Worm (Caenorhabditis elegans) whole organism, L4 larva: Measurements from ENCODE around the gene efl-3.

ENCODE experiments used
- F44E2.7 ChIP-seq: fragments of 200-800 bp; sonication (Bioruptor generic); IDR thresholded peaks from 2 replicates; pipeline ENCODE4 v2.1.2; 2022; ENCODE audit warnings: missing genetic modification characterization, missing compliant biosample characterization
- F49E8.2 ChIP-seq: sonication (generic microtip); optimal IDR thresholded peaks from 2 replicates; lab custom pipeline; 2016; ENCODE audit warnings: missing compliant biosample characterization, mild to moderate bottlenecking, missing genetic modification characterization, borderline replicate concordance
- R02D3.7 ChIP-seq: fragments of 150-350 bp; sonication (generic microtip); optimal IDR thresholded peaks from 3 replicates; lab custom pipeline; 2014; ENCODE audit warnings: missing biosample characterization, missing genetic modification characterization
- T20F7.1 ChIP-seq: fragments of 200-800 bp; sonication (Bioruptor generic); optimal IDR thresholded peaks from 2 replicates; lab custom pipeline; 2018; ENCODE audit warnings: mild to moderate bottlenecking, missing genetic modification characterization, missing compliant biosample characterization
- Y48G9A.11 ChIP-seq: fragments of 200-800 bp; sonication (Bioruptor generic); IDR thresholded peaks from 2 replicates; pipeline ENCODE4 v1.3.6; 2022; ENCODE audit warnings: missing genetic modification reagents, missing genetic modification characterization, missing compliant biosample characterization
- Y75B8A.6 ChIP-seq: fragments of 200-800 bp; sonication (Bioruptor generic); IDR thresholded peaks from 2 replicates; pipeline ENCODE4 v1.3.6; 2022; ENCODE audit warnings: missing genetic modification reagents, missing genetic modification characterization, missing compliant biosample characterization
- aha-1 ChIP-seq: fragments of 150-350 bp; peaks from one replicate; lab custom pipeline; 2014; ENCODE audit warnings: missing biosample characterization, missing genetic modification characterization
- aly-2 ChIP-seq: sonication (generic microtip); optimal IDR thresholded peaks from 2 replicates; lab custom pipeline; 2018; ENCODE audit warnings: missing biosample characterization, missing genetic modification characterization
- ama-1 ChIP-seq: fragments of 150-350 bp; optimal IDR thresholded peaks from 2 replicates; lab custom pipeline; 2014; ENCODE audit warnings: inconsistent platforms, mixed read lengths
- ceh-28 ChIP-seq: fragments of 150-350 bp; optimal IDR thresholded peaks from 2 replicates; lab custom pipeline; 2014; ENCODE audit warnings: missing biosample characterization, missing genetic modification reagents, missing genetic modification characterization
- ceh-32 ChIP-seq: sonication (generic microtip); optimal IDR thresholded peaks from 2 replicates; lab custom pipeline; 2016; ENCODE audit warnings: mild to moderate bottlenecking, missing genetic modification characterization, missing compliant biosample characterization; ENCODE audit not compliant: poor library complexity
- ces-1 ChIP-seq: fragments of 150-350 bp; sonication (generic microtip); optimal IDR thresholded peaks from 4 replicates; lab custom pipeline; 2014; ENCODE audit warnings: missing biosample characterization, missing genetic modification reagents, missing genetic modification characterization
- daf-16 ChIP-seq, 3 experiments: sonication (generic microtip); optimal IDR thresholded peaks; 2 replicates each; lab custom pipeline; 2016 to 2017; ENCODE audit warnings: missing genetic modification characterization in 3 of 3, missing genetic modification reagents in 3 of 3, mild to moderate bottlenecking in 2 of 3, missing compliant biosample characterization in 2 of 3, missing biosample characterization in 1 of 3, moderate library complexity in 1 of 3
- dmd-8 ChIP-seq: fragments of 200-800 bp; sonication (Bioruptor generic); IDR thresholded peaks from 2 replicates; pipeline ENCODE4 v1.3.6; 2022; ENCODE audit warnings: missing genetic modification characterization, missing compliant biosample characterization
- dmd-9 ChIP-seq: fragments of 200-800 bp; sonication (Bioruptor generic); IDR thresholded peaks from 2 replicates; pipeline ENCODE4 v1.3.6; 2022; ENCODE audit warnings: missing genetic modification reagents, missing genetic modification characterization, missing compliant biosample characterization
- dpl-1 ChIP-seq: fragments of 150-350 bp; optimal IDR thresholded peaks from 2 replicates; lab custom pipeline; 2014; ENCODE audit warnings: missing biosample characterization, missing genetic modification reagents, missing genetic modification characterization
- egl-27 ChIP-seq: sonication (generic microtip); optimal IDR thresholded peaks from 3 replicates; lab custom pipeline; 2017; ENCODE audit warnings: missing biosample characterization, missing genetic modification reagents, missing genetic modification characterization
- egl-43 ChIP-seq: fragments of 200-800 bp; sonication (Bioruptor generic); IDR thresholded peaks from 2 replicates; pipeline ENCODE4 v1.3.6; 2022; ENCODE audit warnings: missing genetic modification reagents, missing genetic modification characterization, missing compliant biosample characterization
- hif-1 ChIP-seq, 2 experiments: sonication (generic microtip); optimal IDR thresholded peaks; 2 replicates each; lab custom pipeline; 2016 to 2017; ENCODE audit warnings: missing compliant biosample characterization in 2 of 2, missing genetic modification characterization in 2 of 2, missing genetic modification reagents in 2 of 2, missing genotype in 2 of 2, mild to moderate bottlenecking in 1 of 2
- hlh-30 ChIP-seq: sonication (generic microtip); optimal IDR thresholded peaks from 2 replicates; lab custom pipeline; 2017; ENCODE audit warnings: antibody characterized with exemption, mild to moderate bottlenecking, missing genetic modification characterization, missing compliant biosample characterization; ENCODE audit not compliant: insufficient read depth
- hmg-1.1 ChIP-seq: fragments of 200-800 bp; sonication (Bioruptor generic); IDR thresholded peaks from 2 replicates; pipeline ENCODE4 v1.3.6; 2022; ENCODE audit warnings: missing genetic modification reagents, missing genetic modification characterization, missing compliant biosample characterization
- lim-7 ChIP-seq: fragments of 200-800 bp; sonication (Bioruptor generic); IDR thresholded peaks from 2 replicates; pipeline ENCODE4 v1.3.6; 2022; ENCODE audit warnings: missing genetic modification characterization, missing compliant biosample characterization
- lin-15B ChIP-seq: fragments of 150-350 bp; sonication (generic microtip); optimal IDR thresholded peaks from 3 replicates; lab custom pipeline; 2014; ENCODE audit warnings: missing biosample characterization, missing genetic modification characterization
- lin-38 ChIP-seq: fragments of 200-800 bp; sonication (Bioruptor generic); IDR thresholded peaks from 2 replicates; pipeline ENCODE4 v1.3.6; 2022; ENCODE audit warnings: missing genetic modification reagents, missing genetic modification characterization, missing compliant biosample characterization
- lsy-2 ChIP-seq, 2 experiments: fragments of 150-350 bp in 1 of 2; sonication (generic microtip) in 1 of 2; optimal IDR thresholded peaks; 2 replicates each; lab custom pipeline; 2014 to 2017; ENCODE audit warnings: missing biosample characterization in 2 of 2, missing genetic modification characterization in 2 of 2
- mep-1 ChIP-seq: fragments of 150-350 bp; sonication (generic microtip); optimal IDR thresholded peaks from 3 replicates; lab custom pipeline; 2014; ENCODE audit warnings: missing biosample characterization, missing genetic modification characterization
- mes-2 ChIP-seq: sonication (generic microtip); optimal IDR thresholded peaks from 2 replicates; lab custom pipeline; 2016; ENCODE audit warnings: missing genotype, mild to moderate bottlenecking, missing genetic modification characterization, missing compliant biosample characterization; ENCODE audit not compliant: poor library complexity, severe bottlenecking
- mxl-3 ChIP-seq: fragments of 200-800 bp; sonication (Bioruptor generic); optimal IDR thresholded peaks from 2 replicates; lab custom pipeline; 2018; ENCODE audit warnings: mild to moderate bottlenecking, missing genetic modification characterization, missing compliant biosample characterization
- nhr-102 ChIP-seq: sonication (generic microtip); optimal IDR thresholded peaks from 2 replicates; lab custom pipeline; 2016; ENCODE audit warnings: mild to moderate bottlenecking, missing genetic modification characterization, moderate library complexity, missing compliant biosample characterization
- nhr-237 ChIP-seq: sonication (generic microtip); optimal IDR thresholded peaks from 2 replicates; lab custom pipeline; 2017; ENCODE audit warnings: missing biosample characterization, missing genetic modification characterization
- nhr-42 ChIP-seq: fragments of 200-800 bp; sonication (Bioruptor generic); IDR thresholded peaks from 2 replicates; pipeline ENCODE4 v1.3.6; 2022; ENCODE audit warnings: missing genetic modification characterization, missing compliant biosample characterization
- nhr-6 ChIP-seq: fragments of 150-350 bp; optimal IDR thresholded peaks from 2 replicates; lab custom pipeline; 2014; ENCODE audit warnings: missing biosample characterization, missing genetic modification characterization
- nhr-76 ChIP-seq: fragments of 150-350 bp; optimal IDR thresholded peaks from 2 replicates; lab custom pipeline; 2014; ENCODE audit warnings: missing biosample characterization, missing genetic modification characterization
- pha-4 ChIP-seq, 2 experiments: fragments of 150-350 bp in 1 of 2; fragments of 200-800 bp in 1 of 2; sonication (Bioruptor generic) in 1 of 2; IDR thresholded peaks in 1 of 2; optimal IDR thresholded peaks in 1 of 2; 2 replicates each; pipeline versions ENCODE4 v1.3.6 to Lab custom; 2014 to 2022; ENCODE audit warnings: missing genetic modification characterization in 2 of 2, missing genetic modification reagents in 2 of 2, missing biosample characterization in 1 of 2, missing compliant biosample characterization in 1 of 2
- php-3 ChIP-seq: fragments of 200-800 bp; sonication (Bioruptor generic); IDR thresholded peaks from 2 replicates; pipeline ENCODE4 v1.3.6; 2022; ENCODE audit warnings: missing genetic modification reagents, missing genetic modification characterization, missing compliant biosample characterization
- pqm-1 ChIP-seq: sonication (generic microtip); optimal IDR thresholded peaks from 2 replicates; lab custom pipeline; 2017; ENCODE audit warnings: missing biosample characterization, missing genetic modification characterization
- rbr-2 ChIP-seq: sonication (generic microtip); optimal IDR thresholded peaks from 2 replicates; lab custom pipeline; 2016; ENCODE audit warnings: missing genotype, missing genetic modification characterization, missing compliant biosample characterization
- saeg-2 ChIP-seq: fragments of 200-800 bp; sonication (Bioruptor generic); IDR thresholded peaks from 2 replicates; pipeline ENCODE4 v1.3.6; 2022; ENCODE audit warnings: missing genetic modification reagents, missing genetic modification characterization, missing compliant biosample characterization
- snpc-4 ChIP-seq: fragments of 150-350 bp; optimal IDR thresholded peaks from 2 replicates; lab custom pipeline; 2014; ENCODE audit warnings: missing biosample characterization, missing genetic modification characterization
- spr-1 ChIP-seq: sonication (generic microtip); optimal IDR thresholded peaks from 2 replicates; lab custom pipeline; 2016; ENCODE audit warnings: mild to moderate bottlenecking, missing genetic modification characterization, missing compliant biosample characterization
- spr-3 ChIP-seq: fragments of 200-800 bp; sonication (Bioruptor generic); optimal IDR thresholded peaks from 2 replicates; lab custom pipeline; 2018; ENCODE audit warnings: mild to moderate bottlenecking, missing genetic modification characterization, missing compliant biosample characterization
- tag-97 ChIP-seq: fragments of 200-800 bp; sonication (Bioruptor generic); IDR thresholded peaks from 2 replicates; pipeline ENCODE4 v1.3.6; 2022; ENCODE audit warnings: missing genetic modification characterization, missing compliant biosample characterization
- unc-130 ChIP-seq: sonication (generic microtip); optimal IDR thresholded peaks from 2 replicates; lab custom pipeline; 2016; ENCODE audit warnings: missing genetic modification reagents, missing genetic modification characterization, missing compliant biosample characterization
- unc-39 ChIP-seq: sonication (generic microtip); optimal IDR thresholded peaks from 2 replicates; lab custom pipeline; 2017; ENCODE audit warnings: missing biosample characterization, missing genetic modification characterization
- zag-1 ChIP-seq: fragments of 150-350 bp; optimal IDR thresholded peaks from 2 replicates; lab custom pipeline; 2014; ENCODE audit warnings: missing biosample characterization, missing genetic modification characterization
- zfp-2 ChIP-seq: sonication (generic microtip); optimal IDR thresholded peaks from 2 replicates; lab custom pipeline; 2016; ENCODE audit warnings: mild to moderate bottlenecking, missing genetic modification characterization, missing compliant biosample characterization
- zip-11 ChIP-seq: fragments of 200-800 bp; sonication (Bioruptor generic); IDR thresholded peaks from 2 replicates; pipeline ENCODE4 v1.3.6; 2022; ENCODE audit warnings: missing genetic modification characterization, missing compliant biosample characterization
- ztf-7 ChIP-seq: fragments of 150-350 bp; optimal IDR thresholded peaks from 2 replicates; lab custom pipeline; 2014; ENCODE audit warnings: missing biosample characterization, missing genetic modification characterization

Gene efl-3

ce11 chrII:8456681-8457389, 44.4 kb downstream of the efl-3 start:
- TF ChIP-seq aly-2 (no peak), zfp-2 (tag; lab: Kevin White, UChicago) (no peak), dpl-1 (GFP tag; lab: Kevin White, UChicago) (peak; percentile 13), hif-1 (tag; optimal IDR thresholded peaks at IDR 0.05; lab: Kevin White, UChicago) (no peak), nhr-6 (tag; lab: Kevin White, UChicago) (no peak), mes-2 (no peak), lsy-2 (tag; optimal IDR thresholded peaks at IDR 0.05; lab: Kevin White, UChicago) (no peak), unc-39 (tag; lab: Kevin White, UChicago) (no peak), lin-38 (0 out of 2 replicates have a peak, but pooled peaks have one; percentile 22), daf-16 (GFP tag; optimal IDR thresholded peaks at IDR 0.05; lab: Kevin White, UChicago) (no peak), daf-16 (tag; optimal IDR thresholded peaks at IDR 0.05; lab: Kevin White, UChicago) (no peak), nhr-237 (tag; lab: Kevin White, UChicago) (no peak), snpc-4 (tag; lab: Kevin White, UChicago) (no peak), nhr-102 (tag; lab: Kevin White, UChicago) (no peak), lim-7 (GFP tag; lab: Robert Waterston, UW) (no peak), unc-130 (peak; percentile 21), ceh-32 (no peak), F49E8.2 (tag; lab: Kevin White, UChicago) (no peak), zag-1 (no peak), Y48G9A.11 (GFP tag; lab: Robert Waterston, UW) (no peak), F44E2.7 (GFP tag; lab: Robert Waterston, UW) (no peak), dmd-8 (GFP tag; lab: Robert Waterston, UW) (no peak)

- peak in 1 of 2 experiments; percentile 22 for TF ChIP-seq hif-1 (tag; optimal IDR thresholded peaks at IDR 0.05; lab: Kevin White, UChicago)
- TF ChIP-seq dpl-1 (GFP tag; lab: Kevin White, UChicago), result peak; percentile 5
- no peak for TF ChIP-seq zip-11 (GFP tag; lab: Robert Waterston, UW)
- TF ChIP-seq spr-3 (GFP tag; lab: Kevin White, UChicago), result no peak
- peak; percentile 10 for TF ChIP-seq mep-1 (tag; lab: Kevin White, UChicago)
- TF ChIP-seq ama-1, result no peak
- TF ChIP-seq egl-27 (tag; lab: Kevin White, UChicago), result no peak
- TF ChIP-seq aha-1 (tag; lab: Kevin White, UChicago), result peak; percentile 64
- no peak for TF ChIP-seq pha-4 (GFP tag; IDR thresholded peaks at IDR 0.05; lab: Robert Waterston, UW)
- TF ChIP-seq pha-4 (tag; optimal IDR thresholded peaks at IDR 0.05; lab: Kevin White, UChicago), result no peak
- TF ChIP-seq F49E8.2 (tag; lab: Kevin White, UChicago), result no peak
- no peak for TF ChIP-seq rbr-2
- 0 out of 2 replicates have a peak, but pooled peaks have one; percentile 32 for TF ChIP-seq hmg-1.1
- no peak for TF ChIP-seq tag-97
- no peak for TF ChIP-seq mxl-3 (GFP tag; lab: Kevin White, UChicago)
- TF ChIP-seq saeg-2, result no peak
- no peak for TF ChIP-seq lin-15B (tag; lab: Kevin White, UChicago)
- no peak for TF ChIP-seq dmd-9
- no peak for TF ChIP-seq F44E2.7 (GFP tag; lab: Robert Waterston, UW)
- TF ChIP-seq ztf-7, result no peak
- no peak for TF ChIP-seq Y75B8A.6 (GFP tag; lab: Robert Waterston, UW)
- no peak for TF ChIP-seq ces-1
- peak; percentile 83 for TF ChIP-seq hlh-30
- TF ChIP-seq php-3 (GFP tag; lab: Robert Waterston, UW), result no peak
- TF ChIP-seq nhr-76, result no peak
- no peak for TF ChIP-seq spr-1 (tag; lab: Kevin White, UChicago)
- TF ChIP-seq R02D3.7 (tag; lab: Kevin White, UChicago), result no peak
- no peak for TF ChIP-seq zfp-2 (tag; lab: Kevin White, UChicago)
- TF ChIP-seq T20F7.1 (GFP tag; lab: Kevin White, UChicago), result no peak
- peak; percentile 37 for TF ChIP-seq mes-2
- no peak for TF ChIP-seq pqm-1 (tag; lab: Kevin White, UChicago)
- peak; percentile 28; the same call in 1 of the 2 replicates for TF ChIP-seq egl-43 (GFP tag; lab: Robert Waterston, UW)
- no peak for TF ChIP-seq nhr-42 (GFP tag; lab: Robert Waterston, UW)
- TF ChIP-seq ceh-28 (tag; lab: Kevin White, UChicago), result peak; percentile 11
Observed at ce11 chrII:8457438-8457837, 45.0 kb downstream of the efl-3 start, which contains the start of gene zyg-9. Gene zyg-9 (plus strand): TSS chrII:8457818.
